Worm (Caenorhabditis elegans) whole organism, dauer: ENCODE results near the gene dab-1.

ENCODE experiments used
- unc-62 ChIP-seq: sonication (generic microtip); optimal IDR thresholded peaks from 2 replicates; lab custom pipeline; 2017; ENCODE audit warnings: missing biosample characterization, missing genetic modification reagents, missing genetic modification characterization

dab-1 gene

DNA sequence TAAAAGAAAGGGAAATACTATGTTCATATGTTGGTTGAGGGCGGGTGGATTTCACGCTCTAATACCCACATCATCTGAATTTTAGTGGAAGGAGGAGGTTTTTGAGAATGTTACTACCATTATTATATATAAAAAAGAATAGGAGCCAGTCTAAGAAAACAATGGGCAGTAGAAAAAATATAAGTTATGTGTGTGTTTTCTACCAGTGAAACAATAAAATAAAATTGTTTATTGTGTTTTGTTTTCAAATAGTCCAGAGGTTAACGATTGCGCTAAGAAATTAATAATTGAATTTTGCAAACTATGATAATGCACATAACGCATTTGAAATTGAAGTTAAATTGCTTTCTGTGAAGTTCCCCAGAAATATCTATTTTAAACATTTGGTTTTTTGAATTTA is 12.7 kb upstream of the dab-1 start, which contains the start of gene M110.8:
Gene M110.8 (minus strand): TSS at position 101 of the 400 bp plus-strand sequence.
- TF ChIP-seq unc-62 = no peak

DNA sequence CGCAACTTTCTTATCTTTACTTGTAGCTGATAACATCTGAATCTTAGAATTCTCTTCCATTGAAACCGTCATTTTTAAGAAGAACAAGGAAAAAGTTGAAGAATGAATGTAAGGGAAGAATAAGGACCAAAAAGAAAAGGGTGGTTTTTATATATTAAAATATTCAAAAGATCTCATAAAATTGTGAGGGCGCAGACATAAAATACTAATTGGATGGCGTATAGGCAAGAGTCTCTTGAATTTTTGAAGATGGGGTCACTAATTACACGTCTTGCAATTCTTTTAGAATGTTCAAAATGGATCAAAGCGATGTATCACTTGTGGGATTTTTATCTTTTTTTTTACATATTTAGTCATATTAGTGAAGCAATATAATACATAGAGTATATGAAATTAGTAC is 9.5 kb upstream of the dab-1 start, which contains the start of gene twk-3:
Gene twk-3 (minus strand): TSS at position 101 of the 400 bp plus-strand sequence.
- TF ChIP-seq unc-62 = no peak

DNA sequence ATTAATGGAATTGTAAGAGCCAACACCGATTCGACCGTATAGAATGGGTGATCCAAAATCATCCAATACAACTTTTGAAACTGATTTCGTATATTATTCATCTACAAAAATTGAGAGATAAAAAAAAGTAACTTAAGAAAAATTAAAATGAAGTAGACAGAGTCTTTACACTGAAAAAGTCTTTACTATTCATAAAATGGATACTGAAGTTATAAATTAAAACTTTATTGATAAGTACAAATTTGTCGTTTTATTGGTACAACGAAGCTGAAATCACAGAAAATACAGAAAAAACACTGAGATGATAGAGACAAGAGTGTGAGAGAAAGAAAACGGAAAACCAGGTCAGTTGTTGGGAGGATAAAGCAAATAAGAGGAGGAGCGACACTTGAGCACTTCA is 7.8 kb upstream of the dab-1 start, which contains the start of gene M110.10:
Gene M110.10 (minus strand): TSS at position 101 of the 400 bp plus-strand sequence.
- no peak for TF ChIP-seq unc-62

DNA sequence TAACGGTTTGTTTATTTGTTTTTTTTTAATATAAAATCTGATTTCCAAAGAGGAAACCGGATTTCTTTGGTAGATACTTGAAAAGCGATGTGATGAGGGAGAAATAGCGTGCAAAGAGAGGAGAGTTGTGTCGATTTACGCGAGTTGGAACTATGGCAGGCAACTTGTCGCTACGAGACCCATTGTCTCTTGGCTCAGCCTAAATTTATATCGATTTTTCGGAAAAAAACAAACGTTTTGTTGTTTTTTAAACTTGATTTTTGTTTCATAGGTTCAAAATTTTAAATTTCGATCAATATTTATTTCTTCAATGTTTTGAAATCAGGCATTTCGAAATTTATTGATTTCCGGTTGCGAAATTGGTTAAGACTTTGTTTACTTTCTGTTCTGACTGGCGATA is 5.8 kb upstream of the dab-1 start, which contains the start of gene M110.3:
Gene M110.3 (minus strand): TSS at position 184 of the 400 bp plus-strand sequence.
- TF ChIP-seq unc-62 = no peak

DNA sequence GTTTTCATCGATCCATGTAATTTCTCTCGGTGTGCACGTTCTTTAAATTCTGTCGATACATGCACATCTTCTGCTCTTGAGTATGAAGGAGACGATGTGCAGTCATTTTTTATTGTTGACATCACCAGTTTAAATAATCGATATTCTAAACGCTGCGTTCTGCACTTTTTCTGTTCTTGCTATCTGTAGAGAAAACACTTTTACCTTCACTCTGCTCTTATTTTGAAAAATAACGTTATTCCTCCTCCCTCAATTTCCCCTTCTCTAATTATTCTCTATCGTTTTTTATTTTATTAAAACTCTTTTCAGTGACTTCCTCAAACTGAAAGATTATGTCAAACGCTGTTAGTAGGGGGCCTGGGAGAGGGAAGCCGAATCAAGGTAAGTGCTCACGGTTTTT is 5.3 kb upstream of the dab-1 start, which contains the start of gene ifg-1:
Gene ifg-1 (plus strand): TSS at position 301 of the 400 bp plus-strand sequence.
- no peak for TF ChIP-seq unc-62

DNA sequence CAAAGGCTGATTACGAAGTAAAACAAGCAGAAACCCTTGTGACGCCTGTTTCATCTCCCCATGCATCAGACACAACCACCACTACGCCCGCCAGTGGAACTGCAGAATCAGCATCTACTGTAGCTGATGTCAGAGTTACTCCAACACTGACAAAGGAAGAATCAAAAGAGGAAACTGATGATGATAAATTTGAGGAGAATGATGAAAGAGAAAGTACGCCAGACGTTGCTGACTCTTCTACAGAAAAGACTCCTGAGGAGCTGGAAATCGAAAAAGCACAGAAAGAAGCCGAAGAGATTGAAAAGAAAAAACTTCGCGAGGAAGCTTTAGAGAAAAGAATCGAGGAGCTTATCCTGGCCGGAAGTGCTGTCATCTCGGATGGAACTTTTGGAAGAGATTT is 3.9 kb upstream of the dab-1 start:
- no peak for TF ChIP-seq unc-62

DNA sequence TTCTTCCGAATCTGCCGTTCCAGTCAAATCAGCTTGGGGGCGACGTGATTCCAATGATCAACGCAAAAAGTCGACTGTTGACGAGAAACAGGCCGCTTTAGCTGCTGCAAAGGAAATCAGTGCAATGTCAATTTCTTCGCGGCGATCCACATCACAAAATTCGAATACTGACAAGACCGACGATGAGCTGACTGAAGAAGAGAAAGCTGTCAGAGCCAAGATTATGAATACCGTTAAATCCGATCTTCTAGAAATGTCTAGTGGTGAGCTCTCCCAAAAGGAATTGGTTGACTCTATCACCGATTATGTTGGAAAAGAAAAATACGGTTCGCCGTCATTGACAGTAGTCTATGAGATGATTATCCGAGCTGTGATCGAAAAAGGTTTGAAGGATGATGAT is 1.9 kb upstream of the dab-1 start:
- TF ChIP-seq unc-62 = no peak

DNA sequence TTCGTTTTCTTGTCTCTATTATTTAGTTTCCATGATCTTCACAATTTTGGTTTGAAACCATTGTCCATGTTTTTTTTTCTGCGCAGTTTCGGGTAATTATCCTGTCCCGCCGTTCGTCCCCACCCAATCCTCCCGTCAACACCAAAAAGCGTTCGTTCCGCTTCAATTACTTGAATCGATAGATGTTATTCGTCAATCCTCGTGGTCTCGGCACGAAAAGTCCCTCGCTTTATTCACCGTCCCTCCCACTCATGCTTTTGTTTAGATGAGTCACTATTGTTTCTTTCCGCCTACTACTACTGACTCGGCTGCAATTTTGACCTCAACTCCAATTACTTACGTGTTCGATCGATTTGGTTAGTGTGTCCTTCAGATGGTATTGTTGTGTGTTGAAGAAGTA is 1.2 kb downstream of the dab-1 start:
- no peak for TF ChIP-seq unc-62

DNA sequence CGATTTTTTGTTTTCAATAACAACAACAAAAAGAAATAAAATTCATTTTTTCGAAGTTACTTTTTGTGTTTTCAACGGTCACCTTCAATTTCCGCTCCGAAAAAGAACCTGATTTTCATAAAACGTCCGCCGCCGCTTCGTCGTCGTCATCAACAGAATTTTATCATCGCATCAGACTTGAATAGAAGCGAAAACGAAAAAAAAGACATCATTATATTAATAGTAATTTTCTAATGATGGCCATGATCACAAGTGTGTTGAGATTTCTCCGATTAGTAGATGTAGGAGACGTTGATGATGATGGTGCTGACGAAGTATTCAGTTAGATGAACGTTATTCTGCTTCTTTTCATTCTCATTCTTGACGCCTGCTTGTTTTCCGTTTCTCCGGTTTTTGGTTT is 1.8 kb downstream of the dab-1 start:
- TF ChIP-seq unc-62 = no peak

DNA sequence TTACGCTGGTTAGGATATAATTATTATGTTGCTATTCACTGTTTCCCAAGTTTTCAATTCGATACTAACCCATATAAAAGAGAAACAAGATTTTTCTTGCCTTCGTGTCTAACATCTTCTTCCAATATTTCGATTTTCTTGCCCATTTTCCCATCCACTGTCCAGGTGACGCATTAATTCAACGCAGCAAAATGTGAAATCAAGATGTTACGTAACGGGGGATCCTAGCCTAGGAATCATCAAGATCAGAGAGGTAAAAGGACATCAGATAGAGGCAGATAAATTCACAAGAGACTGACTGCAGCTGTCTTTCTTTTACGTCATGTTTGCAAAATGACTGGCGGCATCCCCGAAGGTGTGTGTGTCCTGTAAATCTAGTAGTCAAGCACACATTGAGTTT is 2.4 kb downstream of the dab-1 start:
- no peak for TF ChIP-seq unc-62

DNA sequence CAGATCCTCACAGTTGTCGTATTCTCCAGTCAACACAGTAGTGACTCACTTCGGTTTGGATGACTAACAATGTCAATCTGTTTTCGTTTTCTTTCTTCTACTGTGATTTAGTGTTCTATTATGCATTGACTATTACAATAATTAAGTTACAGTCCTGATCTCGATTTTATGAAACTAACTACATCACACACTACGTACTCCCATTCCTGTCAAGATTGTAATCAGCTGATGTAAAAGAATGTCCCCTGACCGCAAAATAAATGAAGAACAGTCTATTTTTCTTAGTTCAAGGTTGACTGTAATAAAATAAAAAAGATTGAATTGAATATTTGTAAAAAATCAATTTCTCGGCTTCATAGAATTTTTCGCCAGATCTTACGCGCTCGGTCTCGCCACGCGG is 3.2 kb downstream of the dab-1 start:
- no peak for TF ChIP-seq unc-62

DNA sequence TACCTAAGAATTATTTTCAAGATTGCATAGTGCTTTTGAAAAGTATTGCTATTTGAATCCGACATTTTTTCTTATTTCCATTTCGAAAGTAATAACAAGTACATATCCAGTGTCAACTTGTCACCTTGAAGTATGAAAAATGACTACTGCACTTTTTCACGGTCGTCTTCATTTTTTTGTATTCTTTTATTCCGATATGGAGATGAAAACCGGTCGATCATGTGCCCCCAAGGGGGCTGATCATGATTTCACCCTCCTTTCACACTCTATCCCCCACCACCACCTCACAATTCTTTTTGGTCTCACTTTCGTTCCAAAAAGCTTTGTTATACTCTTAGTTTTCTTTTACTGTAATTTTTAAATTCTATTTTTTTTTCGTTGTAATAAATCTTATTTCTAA is 3.7 kb downstream of the dab-1 start:
- TF ChIP-seq unc-62 = no peak

DNA sequence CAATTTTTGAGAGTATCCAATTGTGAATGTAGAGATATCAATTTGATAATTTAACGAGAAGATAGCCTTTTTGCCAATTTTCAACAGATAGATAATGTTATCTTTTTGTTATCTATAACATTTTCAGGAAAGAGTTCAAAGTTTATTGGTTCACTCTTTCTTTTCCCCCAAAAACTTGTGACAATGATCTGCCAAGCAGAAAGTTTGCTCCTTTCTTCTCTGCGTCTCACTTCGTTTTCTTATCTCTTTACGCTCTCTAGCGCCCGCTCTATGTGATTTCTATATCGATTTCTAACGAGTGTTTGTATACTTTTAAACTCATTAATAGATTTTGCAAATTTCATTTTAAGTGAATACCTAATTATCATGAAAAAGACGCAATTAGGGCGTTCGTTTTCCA is 4.3 kb downstream of the dab-1 start:
- TF ChIP-seq unc-62 = no peak

DNA sequence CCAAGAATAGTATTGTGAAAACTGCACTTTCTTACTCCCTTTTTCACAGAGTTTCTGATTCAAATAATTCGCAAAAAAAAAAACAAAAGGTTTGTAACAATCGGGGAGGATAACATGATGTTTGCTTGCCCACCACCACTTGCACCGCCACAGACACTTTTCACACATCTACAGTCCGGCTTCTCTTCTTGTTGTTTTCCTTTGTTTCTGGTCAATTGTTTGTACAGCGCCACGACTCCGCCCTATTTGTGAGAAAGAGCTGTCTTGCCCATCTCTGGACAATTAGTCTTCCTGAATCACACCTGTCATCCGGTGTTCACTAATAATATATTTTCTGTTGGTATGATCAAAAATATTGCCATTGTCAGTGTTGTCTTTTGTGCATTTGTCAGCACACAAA is 8.8 kb downstream of the dab-1 start, which contains the start of gene M110.9:
Gene M110.9 (plus strand): TSS at position 301 of the 400 bp plus-strand sequence.
- no peak for TF ChIP-seq unc-62

DNA sequence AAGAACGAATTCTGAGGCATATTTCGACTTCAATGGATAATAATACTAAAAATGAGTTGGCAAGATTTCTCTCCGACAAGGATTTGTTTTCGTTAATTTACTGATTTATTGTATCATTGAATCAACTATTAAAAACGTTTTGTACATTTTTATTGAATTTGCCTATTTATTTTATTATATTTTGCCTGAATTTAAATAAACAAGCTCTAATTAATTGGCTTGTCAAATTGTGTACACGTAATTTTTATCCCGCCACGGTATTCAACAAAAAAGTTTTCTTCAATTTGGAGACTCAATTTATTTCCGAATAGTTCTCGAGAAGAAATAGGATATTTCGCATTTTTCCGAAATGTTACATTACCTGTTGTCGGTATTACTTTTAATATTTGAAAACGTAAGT is 10.3 kb downstream of the dab-1 start, which contains the start of gene M110.7:
Gene M110.7 (plus strand): TSS at position 301 of the 400 bp plus-strand sequence.
- no peak for TF ChIP-seq unc-62

DNA sequence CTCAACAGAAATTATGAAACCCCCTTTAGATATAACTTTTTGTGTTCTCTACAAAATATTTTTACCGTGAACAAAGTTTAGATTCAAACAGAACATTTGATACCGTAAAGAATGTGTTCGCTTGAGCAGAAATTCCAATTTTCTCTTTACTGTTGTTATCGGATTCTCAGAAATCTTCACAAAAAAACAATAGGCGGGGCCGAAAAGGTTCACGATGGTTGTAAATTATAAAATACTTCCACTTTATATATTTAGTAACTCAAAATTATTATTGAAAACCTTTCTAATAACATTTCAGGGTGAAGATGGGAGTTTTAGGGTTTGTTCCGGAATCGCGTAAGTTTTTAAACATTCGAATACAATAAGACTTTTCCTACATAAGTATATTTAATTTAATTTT is 16.0 kb downstream of the dab-1 start, which contains the start of gene nlp-5:
Gene nlp-5 (plus strand): TSS at position 301 of the 400 bp plus-strand sequence.
- TF ChIP-seq unc-62 = no peak

DNA sequence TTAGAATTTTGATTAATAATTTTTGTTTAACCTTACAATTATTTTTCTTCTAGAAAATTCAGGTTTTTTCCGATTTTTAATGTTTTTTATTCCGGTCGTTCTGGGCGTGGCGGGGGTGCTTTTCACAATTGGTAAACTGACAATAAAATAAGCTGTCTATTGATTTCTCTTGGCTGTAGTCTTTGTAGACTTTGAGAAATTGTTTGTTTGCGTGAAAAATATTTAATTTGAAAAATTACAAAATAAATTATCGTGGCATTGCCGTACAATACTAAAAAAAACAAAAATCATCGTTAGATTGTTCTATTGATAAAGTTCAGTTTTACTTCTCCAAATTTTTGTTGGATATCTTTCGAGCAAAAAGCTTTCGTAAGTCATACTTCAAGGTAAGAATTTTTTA is 24.3 kb downstream of the dab-1 start, which contains the start of gene F35C11.3:
Gene F35C11.3 (plus strand): TSS at position 301 of the 400 bp plus-strand sequence.
- no peak for TF ChIP-seq unc-62

DNA sequence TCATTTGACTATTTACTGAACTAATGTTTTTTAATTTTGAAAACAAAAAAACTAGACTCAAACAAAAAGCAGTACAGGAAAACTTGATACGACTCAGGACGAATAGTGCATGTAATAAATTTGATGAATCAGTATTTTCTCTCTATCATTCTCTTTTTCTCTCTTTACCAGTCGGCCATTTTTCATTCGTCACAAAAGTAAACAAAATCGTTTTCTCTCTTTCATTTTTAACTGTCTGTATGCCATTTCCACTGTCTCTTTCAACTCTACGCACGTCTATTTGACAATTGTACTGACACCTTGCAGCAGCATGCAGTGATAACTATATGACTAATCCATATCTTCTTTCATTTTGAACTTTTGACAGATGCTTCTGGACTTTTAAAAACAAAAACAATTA is 26.6 kb downstream of the dab-1 start, which contains the start of the genes F35C11.2 and F35C11.4:
Gene F35C11.2 (minus strand): TSS at position 90 of the 400 bp plus-strand sequence.
Gene F35C11.4 (plus strand): TSS at position 260 of the 400 bp plus-strand sequence.
- no peak for TF ChIP-seq unc-62

DNA sequence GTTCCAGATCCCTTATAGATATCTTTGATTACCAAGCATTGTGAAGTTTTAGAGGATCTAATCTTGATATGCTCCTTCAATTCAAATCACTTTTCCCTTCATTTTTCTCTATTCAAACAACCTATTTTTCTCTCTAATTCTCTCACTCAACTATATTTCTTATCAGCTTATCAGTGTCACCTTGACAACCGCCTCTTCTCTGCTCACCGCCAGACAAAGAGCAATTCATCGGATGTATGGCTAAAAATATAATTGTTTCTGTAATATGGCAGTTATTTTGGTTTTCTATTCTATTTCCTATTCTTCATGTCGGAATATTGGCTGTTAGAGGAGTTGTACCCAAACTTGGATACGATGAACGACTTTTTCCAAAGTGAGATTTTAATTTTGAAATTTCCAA is 27.5 kb downstream of the dab-1 start:
- TF ChIP-seq unc-62 = no peak
